Worm (Caenorhabditis elegans) whole organism, L4/young adult: ENCODE data around the gene tre-3.

Source experiments
- W03F9.2 ChIP-seq: fragments of 150-350 bp; optimal IDR thresholded peaks from 2 replicates; lab custom pipeline; 2014; ENCODE audit warnings: missing biosample characterization, missing genetic modification characterization
- him-1 ChIP-seq: sonication (generic microtip); optimal IDR thresholded peaks from 2 replicates; lab custom pipeline; 2016; ENCODE audit warnings: missing genotype, missing genetic modification reagents, missing genetic modification characterization, missing compliant biosample characterization

DNA sequence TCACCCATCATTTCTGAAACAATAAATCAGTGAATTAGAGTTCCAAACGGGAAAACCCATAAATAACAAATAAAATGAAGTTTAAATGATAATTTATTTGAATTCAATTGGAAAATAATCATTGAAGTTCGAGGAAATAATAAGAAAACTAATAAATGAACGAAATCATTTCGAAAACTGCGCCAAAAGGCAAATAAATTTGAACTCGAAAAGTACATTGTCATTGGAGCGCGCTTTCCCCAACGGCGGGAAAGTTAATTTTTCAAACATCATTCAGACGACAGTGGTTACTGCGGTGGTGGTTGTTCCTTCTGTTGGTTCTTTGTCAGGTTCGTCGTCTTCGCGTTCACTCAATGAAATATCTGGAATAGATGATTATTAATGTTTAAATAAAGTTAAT is 17.8 kb upstream of the tre-3 start, which contains the start of gene npp-22:
- TF ChIP-seq him-1 (no peak), W03F9.2 (tag; lab: Kevin White, UChicago) (no peak)
